Fruit fly (Drosophila melanogaster) ovary, adult (tissue): ENCODE measurements around the gene Fbxl4.
A peak's percentile ranks its signal among the peaks of the same experiment; 100 is the strongest.

Experiments
- CG17801 ChIP-seq: fragments of 200-800 bp; optimal IDR thresholded peaks from 2 replicates; lab custom pipeline; 2019; ENCODE audit warnings: missing biosample characterization, mild to moderate bottlenecking, missing genetic modification characterization, moderate library complexity; ENCODE audit not compliant: partially characterized antibody

Gene Fbxl4

dm6 chrX:14216844-14217243 lies 20.9 kb downstream of the Fbxl4 start:
- no peak for TF ChIP-seq CG17801 (GFP tag; lab: Kevin White, UChicago)

dm6 chrX:14215834-14216233 lies 21.9 kb downstream of the Fbxl4 start:
- TF ChIP-seq CG17801 (GFP tag; lab: Kevin White, UChicago), result no peak

- peak; percentile 79 for TF ChIP-seq CG17801 (GFP tag; lab: Kevin White, UChicago)
These were observed 22.9 kb downstream of the Fbxl4 start for dm6 chrX:14214505-14215449.

- TF ChIP-seq CG17801 (GFP tag; lab: Kevin White, UChicago), result no peak
These were observed 24.1 kb downstream of the Fbxl4 start for dm6 chrX:14213509-14214154.

- TF ChIP-seq CG17801 (GFP tag; lab: Kevin White, UChicago), result no peak
These were observed 25.5 kb downstream of the Fbxl4 start for dm6 chrX:14212147-14212792.

- TF ChIP-seq CG17801 (GFP tag; lab: Kevin White, UChicago), result peak; percentile 49
These were observed 26.3 kb downstream of the Fbxl4 start for dm6 chrX:14211250-14211944.

dm6 chrX:14209209-14209781 lies 28.4 kb downstream of the Fbxl4 start:
- no peak for TF ChIP-seq CG17801 (GFP tag; lab: Kevin White, UChicago)

dm6 chrX:14208426-14209208 lies 29.1 kb downstream of the Fbxl4 start:
- TF ChIP-seq CG17801 (GFP tag; lab: Kevin White, UChicago), result peak; percentile 49

dm6 chrX:14201178-14201577 lies 36.5 kb downstream of the Fbxl4 start, which contains the start of gene Prp16:
TSS of gene Prp16 (plus strand) at chrX:14201362.
- TF ChIP-seq CG17801 (GFP tag; lab: Kevin White, UChicago), result no peak

- TF ChIP-seq CG17801 (GFP tag; lab: Kevin White, UChicago), result no peak
These were observed 37.7 kb downstream of the Fbxl4 start, which contains the start of gene CG11590 for dm6 chrX:14199967-14200531. TSS of gene CG11590 (plus strand) at chrX:14200178.

dm6 chrX:14193013-14193412 lies 44.7 kb downstream of the Fbxl4 start, which contains the start of gene yl:
TSS of gene yl (plus strand) at chrX:14193214.
- no peak for TF ChIP-seq CG17801 (GFP tag; lab: Kevin White, UChicago)

dm6 chrX:14191918-14192317 lies 45.8 kb downstream of the Fbxl4 start, which contains the start of gene CG13403:
TSS of gene CG13403 (minus strand) at chrX:14192018.
- no peak for TF ChIP-seq CG17801 (GFP tag; lab: Kevin White, UChicago)

- no peak for TF ChIP-seq CG17801 (GFP tag; lab: Kevin White, UChicago)
These were observed 48.5 kb downstream of the Fbxl4 start, which contains the start of gene CG11585 for dm6 chrX:14189216-14189615. TSS of gene CG11585 (plus strand) at chrX:14189516.
